Fruit fly (Drosophila melanogaster) whole organism, embryonic: ENCODE results near the gene CG9747.

ENCODE experiments used
- CG10366 ChIP-seq: fragments of 200-800 bp; sonication (Bioruptor generic); IDR thresholded peaks from 2 replicates; pipeline ENCODE4 v1.3.6; 2022; ENCODE audit warnings: missing biosample characterization, missing genetic modification characterization
- CG10431 ChIP-seq: fragments of 200-800 bp; sonication (Bioruptor generic); optimal IDR thresholded peaks from 3 replicates; lab custom pipeline; 2018; ENCODE audit warnings: missing biosample characterization, mild to moderate bottlenecking, missing genetic modification characterization
- CG10565 ChIP-seq: fragments of 200-800 bp; sonication (Bioruptor generic); optimal IDR thresholded peaks from 3 replicates; lab custom pipeline; 2016; ENCODE audit warnings: missing biosample characterization, mild to moderate bottlenecking, missing genetic modification characterization
- CG11504 ChIP-seq: fragments of 200-800 bp; sonication (Bioruptor generic); optimal IDR thresholded peaks from 3 replicates; lab custom pipeline; 2019; ENCODE audit warnings: missing biosample characterization, mild to moderate bottlenecking, missing genetic modification characterization, moderate library complexity
- CG11723 ChIP-seq: fragments of 200-800 bp; sonication (Bioruptor generic); optimal IDR thresholded peaks from 2 replicates; lab custom pipeline; 2017; ENCODE audit warnings: missing biosample characterization, mild to moderate bottlenecking, missing genetic modification characterization
- CG12071 ChIP-seq: fragments of 200-800 bp; sonication (Bioruptor generic); optimal IDR thresholded peaks from 3 replicates; lab custom pipeline; 2018; ENCODE audit warnings: missing biosample characterization, mild to moderate bottlenecking, missing genetic modification characterization
- CG13424 ChIP-seq: fragments of 200-800 bp; sonication (Bioruptor generic); optimal IDR thresholded peaks from 2 replicates; lab custom pipeline; 2019; ENCODE audit warnings: missing biosample characterization, mild to moderate bottlenecking, missing genetic modification characterization, moderate library complexity
- CG16813 ChIP-seq: fragments of 200-800 bp; sonication (Bioruptor generic); IDR thresholded peaks from 3 replicates; pipeline ENCODE4 v1.3.6; 2022; ENCODE audit warnings: missing biosample characterization, missing genetic modification characterization; ENCODE audit not compliant: partially characterized antibody
- CG17328 ChIP-seq: fragments of 200-800 bp; sonication (Bioruptor generic); IDR thresholded peaks from 2 replicates; pipeline ENCODE4 v1.3.6; 2022; ENCODE audit warnings: missing biosample characterization, missing genetic modification characterization
- CG17568 ChIP-seq: fragments of 200-800 bp; sonication (Bioruptor generic); optimal IDR thresholded peaks from 2 replicates; lab custom pipeline; 2018; ENCODE audit warnings: missing biosample characterization, mild to moderate bottlenecking, missing genetic modification characterization, moderate library complexity
- CG2889 ChIP-seq: fragments of 200-800 bp; sonication (Bioruptor generic); IDR thresholded peaks from 3 replicates; pipeline ENCODE4 v1.3.6; 2022; ENCODE audit warnings: missing biosample characterization, missing genetic modification characterization
- CG3065 ChIP-seq: fragments of 200-800 bp; sonication (Bioruptor generic); optimal IDR thresholded peaks from 2 replicates; lab custom pipeline; 2016; ENCODE audit warnings: missing biosample characterization, missing genetic modification characterization
- CG33213 ChIP-seq: fragments of 200-800 bp; sonication (Bioruptor generic); optimal IDR thresholded peaks from 3 replicates; lab custom pipeline; 2016; ENCODE audit warnings: missing biosample characterization, missing genetic modification characterization
- CG3726 ChIP-seq: fragments of 200-800 bp; sonication (Bioruptor generic); IDR thresholded peaks from 3 replicates; pipeline ENCODE4, ENCODE4 v1.3.6; 2022; ENCODE audit warnings: missing biosample characterization, missing genetic modification characterization
- CG4282 ChIP-seq: fragments of 200-800 bp; sonication (Bioruptor generic); optimal IDR thresholded peaks from 2 replicates; lab custom pipeline; 2016; ENCODE audit warnings: missing biosample characterization, missing genetic modification characterization
- CG4328 ChIP-seq: fragments of 200-800 bp; sonication (Bioruptor generic); optimal IDR thresholded peaks from 3 replicates; lab custom pipeline; 2017; ENCODE audit warnings: missing biosample characterization, missing genetic modification reagents, missing genetic modification characterization
- CG4424 ChIP-seq: fragments of 200-800 bp; sonication (Bioruptor generic); optimal IDR thresholded peaks from 3 replicates; lab custom pipeline; 2016; ENCODE audit warnings: missing biosample characterization, missing genetic modification characterization
- CG6791 ChIP-seq: fragments of 200-800 bp; sonication (Bioruptor generic); IDR thresholded peaks from 3 replicates; pipeline ENCODE4 v1.3.6; 2022; ENCODE audit warnings: missing biosample characterization, missing genetic modification characterization; ENCODE audit not compliant: partially characterized antibody
- CG6813 ChIP-seq: fragments of 200-800 bp; sonication (Bioruptor generic); optimal IDR thresholded peaks from 2 replicates; lab custom pipeline; 2017; ENCODE audit warnings: missing biosample characterization, missing genetic modification characterization, mild to moderate bottlenecking, moderate library complexity, missing genetic modification reagents
- CG7357 ChIP-seq: fragments of 200-800 bp; sonication (Bioruptor generic); IDR thresholded peaks from 3 replicates; pipeline ENCODE4 v1.3.6; 2022; ENCODE audit warnings: missing biosample characterization, missing genetic modification characterization
- CG7786 ChIP-seq: fragments of 200-800 bp; sonication (Bioruptor generic); optimal IDR thresholded peaks from 2 replicates; lab custom pipeline; 2016; ENCODE audit warnings: missing biosample characterization, missing genetic modification characterization
- CG9817 ChIP-seq: fragments of 200-800 bp; sonication (Bioruptor generic); optimal IDR thresholded peaks from 2 replicates; lab custom pipeline; 2018; ENCODE audit warnings: missing biosample characterization, mild to moderate bottlenecking, missing genetic modification characterization, moderate library complexity
- CrebB ChIP-seq: fragments of 200-800 bp; sonication (Bioruptor generic); optimal IDR thresholded peaks from 3 replicates; lab custom pipeline; 2018; ENCODE audit warnings: missing biosample characterization, mild to moderate bottlenecking, missing genetic modification characterization
- Dp ChIP-seq: fragments of 200-800 bp; sonication (Bioruptor generic); optimal IDR thresholded peaks from 2 replicates; lab custom pipeline; 2018; ENCODE audit warnings: missing biosample characterization, mild to moderate bottlenecking, missing genetic modification characterization, moderate library complexity
- HLH3B ChIP-seq: fragments of 200-800 bp; sonication (Bioruptor generic); IDR thresholded peaks from 2 replicates; pipeline ENCODE4 v1.3.6; 2022; ENCODE audit warnings: missing biosample characterization, missing genetic modification characterization
- Hand ChIP-seq: fragments of 200-800 bp; sonication (Bioruptor generic); optimal IDR thresholded peaks from 2 replicates; lab custom pipeline; 2017; ENCODE audit warnings: mild to moderate bottlenecking, missing biosample characterization, missing genetic modification reagents, missing genetic modification characterization
- Hr3 ChIP-seq: fragments of 200-800 bp; sonication (Bioruptor generic); optimal IDR thresholded peaks from 3 replicates; lab custom pipeline; 2016; ENCODE audit warnings: missing biosample characterization, missing genetic modification characterization
- NC2β ChIP-seq: fragments of 200-800 bp; sonication (Bioruptor generic); optimal IDR thresholded peaks from 2 replicates; lab custom pipeline; 2016; ENCODE audit warnings: missing biosample characterization, missing genetic modification characterization
- NfI ChIP-seq: fragments of 200-800 bp; sonication (Bioruptor generic); optimal IDR thresholded peaks from 3 replicates; lab custom pipeline; 2018; ENCODE audit warnings: missing biosample characterization, mild to moderate bottlenecking, missing genetic modification characterization, moderate library complexity
- Opbp ChIP-seq: fragments of 200-800 bp; sonication (Bioruptor generic); IDR thresholded peaks from 3 replicates; pipeline ENCODE4 v1.3.6; 2022; ENCODE audit warnings: missing biosample characterization, missing genetic modification characterization; ENCODE audit not compliant: partially characterized antibody
- Optix ChIP-seq: fragments of 200-800 bp; sonication (Bioruptor generic); IDR thresholded peaks from 3 replicates; pipeline ENCODE4 v1.3.6; 2022; ENCODE audit warnings: missing biosample characterization, missing genetic modification characterization
- Ravus ChIP-seq: fragments of 200-800 bp; sonication (Bioruptor generic); IDR thresholded peaks from 2 replicates; pipeline ENCODE4 v1.3.6; 2022; ENCODE audit warnings: missing biosample characterization, missing genetic modification characterization
- Sin3A ChIP-seq: fragments of >200 bp; optimal IDR thresholded peaks from 2 replicates; lab custom pipeline; 2018
- Sry-β ChIP-seq: fragments of 200-800 bp; sonication (Bioruptor generic); optimal IDR thresholded peaks from 2 replicates; lab custom pipeline; 2018; ENCODE audit warnings: missing biosample characterization, mild to moderate bottlenecking, missing genetic modification characterization, moderate library complexity
- az2 ChIP-seq: fragments of 200-800 bp; sonication (Bioruptor generic); optimal IDR thresholded peaks from 3 replicates; lab custom pipeline; 2016; ENCODE audit warnings: missing biosample characterization, missing genetic modification characterization
- bab2 ChIP-seq: fragments of 200-800 bp; sonication (Bioruptor generic); optimal IDR thresholded peaks from 2 replicates; lab custom pipeline; 2016; ENCODE audit warnings: missing biosample characterization, missing genetic modification characterization
- br ChIP-seq: fragments of >200 bp; optimal IDR thresholded peaks from 2 replicates; lab custom pipeline; 2017
- btn ChIP-seq: fragments of 200-800 bp; sonication (Bioruptor generic); optimal IDR thresholded peaks from 2 replicates; lab custom pipeline; 2016; ENCODE audit warnings: missing biosample characterization, missing genetic modification characterization
- cato ChIP-seq: fragments of 200-800 bp; sonication (Bioruptor generic); optimal IDR thresholded peaks from 2 replicates; lab custom pipeline; 2016; ENCODE audit warnings: missing biosample characterization, missing genetic modification characterization, borderline replicate concordance
- croc ChIP-seq: fragments of 200-800 bp; sonication (Bioruptor generic); conservative IDR thresholded peaks from 3 replicates; pipeline ENCODE4 v1.3.6; 2022; ENCODE audit warnings: missing biosample characterization, missing genetic modification characterization
- disco-r ChIP-seq: fragments of 200-800 bp; sonication (Bioruptor generic); optimal IDR thresholded peaks from 2 replicates; lab custom pipeline; 2016; ENCODE audit warnings: missing biosample characterization, missing genetic modification characterization
- grn ChIP-seq: fragments of 200-800 bp; sonication (Bioruptor generic); optimal IDR thresholded peaks from 3 replicates; lab custom pipeline; 2017; ENCODE audit warnings: missing biosample characterization, missing genetic modification characterization
- gsb-n ChIP-seq: fragments of 200-800 bp; sonication (Bioruptor generic); optimal IDR thresholded peaks from 3 replicates; lab custom pipeline; 2018; ENCODE audit warnings: missing biosample characterization, mild to moderate bottlenecking, missing genetic modification characterization
- lmd ChIP-seq: fragments of 200-800 bp; sonication (Bioruptor generic); IDR thresholded peaks from 2 replicates; pipeline ENCODE4 v1.3.6; 2022; ENCODE audit warnings: missing biosample characterization, missing genetic modification characterization
- nerfin-2 ChIP-seq: fragments of 200-800 bp; sonication (Bioruptor generic); IDR thresholded peaks from 2 replicates; pipeline ENCODE4 v1.3.6; 2022; ENCODE audit warnings: missing biosample characterization, missing genetic modification characterization; ENCODE audit not compliant: partially characterized antibody
- pan ChIP-seq, 4 experiments: fragments of >200 bp in 3 of 4; fragments of 200-800 bp in 1 of 4; sonication (Bioruptor generic) in 1 of 4; optimal IDR thresholded peaks in 3 of 4; IDR thresholded peaks in 1 of 4; 2 replicates each; pipeline versions ENCODE4 v1.3.6 to Lab custom; 2017 to 2022; ENCODE audit warnings: missing biosample characterization in 2 of 4, missing genetic modification characterization in 2 of 4, mixed read lengths in 1 of 4
- seq ChIP-seq: fragments of 200-800 bp; sonication (Bioruptor generic); IDR thresholded peaks from 2 replicates; pipeline ENCODE4 v1.3.6; 2022; ENCODE audit warnings: missing biosample characterization, missing genetic modification characterization
- sob ChIP-seq: fragments of 200-800 bp; sonication (Bioruptor generic); IDR thresholded peaks from 2 replicates; pipeline ENCODE4 v1.3.6; 2022; ENCODE audit warnings: missing biosample characterization, missing genetic modification characterization
- vfl ChIP-seq: fragments of 200-800 bp; sonication (Bioruptor generic); optimal IDR thresholded peaks from 2 replicates; lab custom pipeline; 2016; ENCODE audit warnings: missing biosample characterization, missing genetic modification characterization
- vnd ChIP-seq: fragments of 200-800 bp; sonication (Bioruptor generic); IDR thresholded peaks from 3 replicates; pipeline ENCODE4 v1.3.6; 2022; ENCODE audit warnings: missing biosample characterization, missing genetic modification characterization; ENCODE audit not compliant: partially characterized antibody
- zf30C ChIP-seq: fragments of 200-800 bp; sonication (Bioruptor generic); optimal IDR thresholded peaks from 3 replicates; lab custom pipeline; 2018; ENCODE audit warnings: missing biosample characterization, mild to moderate bottlenecking, missing genetic modification characterization

Gene CG9747

dm6 chr3R:30189836-30190235, 1.2 kb downstream of the CG9747 start (continued):
- TF ChIP-seq CG4282 (GFP tag; lab: Kevin White, UChicago) (no peak), br (no peak), CG6813 (GFP tag; lab: Kevin White, UChicago) (peak; percentile 61), Hr3 (GFP tag; lab: Kevin White, UChicago) (peak; percentile 53), CG13424 (peak; percentile 76), CG17568 (GFP tag; lab: Kevin White, UChicago) (peak; percentile 30), Sin3A (lab: Kevin White, UChicago) (no peak), CG4424 (peak; percentile 62), pan (optimal IDR thresholded peaks at IDR 0.05; lab: Kevin White, UChicago) (no peak), pan (GFP tag; optimal IDR thresholded peaks at IDR 0.05 in 1 of 2, IDR thresholded peaks at IDR 0.05 in 1 of 2) (peak in 1 of 2 experiments; percentile 87), CG33213 (GFP tag; lab: Kevin White, UChicago) (peak; percentile 38), CG6791 (GFP tag; lab: Robert Waterston, UW) (no peak), Optix (GFP tag; lab: Robert Waterston, UW) (peak; percentile 66), grn (GFP tag; lab: Kevin White, UChicago) (no peak), gsb-n (tag; lab: Kevin White, UChicago) (peak; percentile 47), az2 (GFP tag; lab: Kevin White, UChicago) (peak; percentile 77), Hand (GFP tag; lab: Kevin White, UChicago) (no peak), Ravus (GFP tag; lab: Robert Waterston, UW) (peak; percentile 51), NC2β (GFP tag; lab: Kevin White, UChicago) (no peak), NfI (GFP tag; lab: Kevin White, UChicago) (peak; percentile 73), CG7357 (GFP tag; lab: Robert Waterston, UW) (peak; percentile 64; the same call in 2 of the 3 replicates), lmd (GFP tag; lab: Robert Waterston, UW) (peak; percentile 85), CG10565 (no peak), CG7786 (GFP tag; lab: Kevin White, UChicago) (no peak), CG11723 (peak; percentile 47), bab2 (GFP tag; lab: Kevin White, UChicago) (peak; percentile 34), CG16813 (no peak), sob (peak; percentile 85), CG3726 (GFP tag; lab: Robert Waterston, UW) (peak; percentile 81), CG9817 (tag; lab: Kevin White, UChicago) (peak; percentile 60), zf30C (GFP tag; lab: Kevin White, UChicago) (no peak), CrebB (tag; lab: Kevin White, UChicago) (peak; percentile 15), CG2889 (GFP tag; lab: Robert Waterston, UW) (0 out of 3 replicates have a peak, but pooled peaks have one; percentile 36), disco-r (no peak), seq (GFP tag; lab: Robert Waterston, UW) (peak; percentile 49; the same call in 1 of the 2 replicates), cato (GFP tag; lab: Kevin White, UChicago) (peak; percentile 17), CG11504 (peak; percentile 86), croc (GFP tag; lab: Robert Waterston, UW) (peak; percentile 65), Sry-β (GFP tag; lab: Kevin White, UChicago) (no peak), Opbp (GFP tag; lab: Robert Waterston, UW) (no peak), nerfin-2 (GFP tag; lab: Robert Waterston, UW) (no peak), vnd (GFP tag; lab: Robert Waterston, UW) (no peak), CG10366 (GFP tag; lab: Robert Waterston, UW) (peak; percentile 78), CG12071 (peak; percentile 66), vfl (GFP tag; lab: Kevin White, UChicago) (no peak), CG3065 (GFP tag; lab: Kevin White, UChicago) (no peak), btn (GFP tag; lab: Kevin White, UChicago) (no peak), Dp (GFP tag; lab: Kevin White, UChicago) (no peak), CG4328 (GFP tag; lab: Kevin White, UChicago) (peak; percentile 62), HLH3B (GFP tag; lab: Robert Waterston, UW) (peak; percentile 83), CG10431 (GFP tag; lab: Kevin White, UChicago) (no peak), CG17328 (peak; percentile 79)
